Fruit fly (Drosophila melanogaster) whole organism, embryonic: Measurements from ENCODE around the gene Pax.

Source experiments
- BtbVII ChIP-seq: fragments of 200-800 bp; sonication (Bioruptor generic); optimal IDR thresholded peaks from 3 replicates; lab custom pipeline; 2017; ENCODE audit warnings: missing biosample characterization, mild to moderate bottlenecking, missing genetic modification characterization
- Bteb2 ChIP-seq: fragments of 200-800 bp; sonication (Bioruptor generic); optimal IDR thresholded peaks from 2 replicates; lab custom pipeline; 2016; ENCODE audit warnings: missing biosample characterization, missing genetic modification characterization
- CG10979 ChIP-seq: fragments of 200-800 bp; sonication (Bioruptor generic); optimal IDR thresholded peaks from 2 replicates; lab custom pipeline; 2018; ENCODE audit warnings: missing biosample characterization, mild to moderate bottlenecking, missing genetic modification characterization, moderate library complexity
- CG11247 ChIP-seq: fragments of 200-800 bp; sonication (Bioruptor generic); IDR thresholded peaks from 2 replicates; pipeline ENCODE4 v1.3.6; 2022; ENCODE audit warnings: missing biosample characterization, missing genetic modification characterization
- CG12299 ChIP-seq: fragments of 200-800 bp; sonication (Bioruptor generic); optimal IDR thresholded peaks from 2 replicates; lab custom pipeline; 2018; ENCODE audit warnings: missing biosample characterization, mild to moderate bottlenecking, missing genetic modification characterization
- CG14050 ChIP-seq: fragments of 200-800 bp; sonication (Bioruptor generic); IDR thresholded peaks from 3 replicates; pipeline ENCODE4 v1.3.6; 2022; ENCODE audit warnings: missing biosample characterization, missing genetic modification characterization
- CG16779 ChIP-seq: fragments of 200-800 bp; sonication (Bioruptor generic); IDR thresholded peaks from 2 replicates; pipeline ENCODE4 v1.3.6; 2022; ENCODE audit warnings: missing biosample characterization, missing genetic modification characterization
- CG18619 ChIP-seq: fragments of 200-800 bp; sonication (Bioruptor generic); optimal IDR thresholded peaks from 3 replicates; lab custom pipeline; 2017; ENCODE audit warnings: missing biosample characterization, mild to moderate bottlenecking, missing genetic modification characterization
- CG2875 ChIP-seq: fragments of 200-800 bp; sonication (Bioruptor generic); optimal IDR thresholded peaks from 2 replicates; lab custom pipeline; 2017; ENCODE audit warnings: missing biosample characterization, mild to moderate bottlenecking, missing genetic modification characterization, missing genetic modification reagents
- CG3281 ChIP-seq: fragments of 200-800 bp; sonication (Bioruptor generic); optimal IDR thresholded peaks from 3 replicates; lab custom pipeline; 2017; ENCODE audit warnings: missing biosample characterization, mild to moderate bottlenecking, missing genetic modification characterization
- CG4328 ChIP-seq: fragments of 200-800 bp; sonication (Bioruptor generic); optimal IDR thresholded peaks from 3 replicates; lab custom pipeline; 2017; ENCODE audit warnings: missing biosample characterization, missing genetic modification reagents, missing genetic modification characterization
- CG4707 ChIP-seq: fragments of 200-800 bp; sonication (Bioruptor generic); optimal IDR thresholded peaks from 2 replicates; lab custom pipeline; 2018; ENCODE audit warnings: missing biosample characterization, mild to moderate bottlenecking, missing genetic modification characterization, moderate library complexity
- CG5953 ChIP-seq: fragments of 200-800 bp; sonication (Bioruptor generic); IDR thresholded peaks from 2 replicates; pipeline ENCODE4 v1.3.6; 2022; ENCODE audit warnings: missing biosample characterization, missing genetic modification characterization
- CG6689 ChIP-seq: fragments of 200-800 bp; sonication (Bioruptor generic); IDR thresholded peaks from 2 replicates; pipeline ENCODE4 v1.3.6; 2022; ENCODE audit warnings: missing biosample characterization, missing genetic modification characterization
- CG8388 ChIP-seq: fragments of 200-800 bp; sonication (Bioruptor generic); optimal IDR thresholded peaks from 2 replicates; lab custom pipeline; 2019; ENCODE audit warnings: missing biosample characterization, mild to moderate bottlenecking, missing genetic modification characterization, moderate library complexity
- CG9727 ChIP-seq: fragments of 200-800 bp; sonication (Bioruptor generic); optimal IDR thresholded peaks from 3 replicates; lab custom pipeline; 2017; ENCODE audit warnings: missing biosample characterization, mild to moderate bottlenecking, missing genetic modification characterization
- Doc2 ChIP-seq: fragments of 200-800 bp; sonication (Bioruptor generic); IDR thresholded peaks from 2 replicates; pipeline ENCODE4 v1.3.6; 2022; ENCODE audit warnings: missing biosample characterization, missing genetic modification characterization
- Dp ChIP-seq: fragments of 200-800 bp; sonication (Bioruptor generic); optimal IDR thresholded peaks from 2 replicates; lab custom pipeline; 2018; ENCODE audit warnings: missing biosample characterization, mild to moderate bottlenecking, missing genetic modification characterization, moderate library complexity
- E2f2 ChIP-seq: fragments of 200-800 bp; sonication (Bioruptor generic); IDR thresholded peaks from 2 replicates; pipeline ENCODE4 v1.3.6; 2022; ENCODE audit warnings: missing biosample characterization, missing genetic modification characterization
- Fer3 ChIP-seq: fragments of 200-800 bp; sonication (Bioruptor generic); optimal IDR thresholded peaks from 2 replicates; lab custom pipeline; 2018; ENCODE audit warnings: missing biosample characterization, mild to moderate bottlenecking, missing genetic modification characterization, moderate library complexity
- H15 ChIP-seq: fragments of 200-800 bp; sonication (Bioruptor generic); IDR thresholded peaks from 3 replicates; pipeline ENCODE4 v1.3.6; 2022; ENCODE audit warnings: missing biosample characterization, missing genetic modification characterization
- HmgD ChIP-seq: fragments of 200-800 bp; sonication (Bioruptor generic); optimal IDR thresholded peaks from 3 replicates; lab custom pipeline; 2016; ENCODE audit warnings: missing biosample characterization, missing genetic modification characterization
- Hr3 ChIP-seq: fragments of 200-800 bp; sonication (Bioruptor generic); optimal IDR thresholded peaks from 3 replicates; lab custom pipeline; 2016; ENCODE audit warnings: missing biosample characterization, missing genetic modification characterization
- MTF-1 ChIP-seq: fragments of 200-800 bp; sonication (Bioruptor generic); optimal IDR thresholded peaks from 2 replicates; lab custom pipeline; 2018; ENCODE audit warnings: missing biosample characterization, mild to moderate bottlenecking, missing genetic modification characterization, borderline replicate concordance
- NC2α ChIP-seq: fragments of 200-800 bp; sonication (Bioruptor generic); optimal IDR thresholded peaks from 2 replicates; lab custom pipeline; 2016; ENCODE audit warnings: missing biosample characterization, missing genetic modification characterization
- Nf-YA ChIP-seq: fragments of 200-800 bp; sonication (Bioruptor generic); IDR thresholded peaks from 2 replicates; pipeline ENCODE4 v1.3.6; 2022; ENCODE audit warnings: missing biosample characterization, missing genetic modification characterization
- NfI ChIP-seq: fragments of 200-800 bp; sonication (Bioruptor generic); optimal IDR thresholded peaks from 3 replicates; lab custom pipeline; 2018; ENCODE audit warnings: missing biosample characterization, mild to moderate bottlenecking, missing genetic modification characterization, moderate library complexity
- Optix ChIP-seq: fragments of 200-800 bp; sonication (Bioruptor generic); IDR thresholded peaks from 3 replicates; pipeline ENCODE4 v1.3.6; 2022; ENCODE audit warnings: missing biosample characterization, missing genetic modification characterization
- PHDP ChIP-seq: fragments of 200-800 bp; sonication (Bioruptor generic); optimal IDR thresholded peaks from 3 replicates; lab custom pipeline; 2018; ENCODE audit warnings: missing biosample characterization, mild to moderate bottlenecking, missing genetic modification characterization, moderate library complexity
- Scr ChIP-seq: fragments of 200-800 bp; sonication (Bioruptor generic); IDR thresholded peaks from 2 replicates; pipeline ENCODE4 v1.3.6; 2022; ENCODE audit warnings: missing biosample characterization, missing genetic modification characterization; ENCODE audit not compliant: partially characterized antibody
- Sox102F ChIP-seq: fragments of 200-800 bp; sonication (Bioruptor generic); optimal IDR thresholded peaks from 2 replicates; lab custom pipeline; 2018; ENCODE audit warnings: missing biosample characterization, mild to moderate bottlenecking, missing genetic modification characterization, moderate library complexity
- Spps ChIP-seq: fragments of 200-800 bp; sonication (Bioruptor generic); optimal IDR thresholded peaks from 2 replicates; lab custom pipeline; 2018; ENCODE audit warnings: missing biosample characterization, mild to moderate bottlenecking, missing genetic modification characterization
- Sry-β ChIP-seq: fragments of 200-800 bp; sonication (Bioruptor generic); optimal IDR thresholded peaks from 2 replicates; lab custom pipeline; 2018; ENCODE audit warnings: missing biosample characterization, mild to moderate bottlenecking, missing genetic modification characterization, moderate library complexity
- Sry-δ ChIP-seq: fragments of 200-800 bp; sonication (Bioruptor generic); optimal IDR thresholded peaks from 2 replicates; lab custom pipeline; 2016; ENCODE audit warnings: missing biosample characterization, missing genetic modification characterization
- Xrp1 ChIP-seq: fragments of 200-800 bp; sonication (Bioruptor generic); IDR thresholded peaks from 2 replicates; pipeline ENCODE4 v1.3.6; 2022; ENCODE audit warnings: missing biosample characterization, missing genetic modification characterization
- disco-r ChIP-seq: fragments of 200-800 bp; sonication (Bioruptor generic); optimal IDR thresholded peaks from 2 replicates; lab custom pipeline; 2016; ENCODE audit warnings: missing biosample characterization, missing genetic modification characterization
- dysf ChIP-seq: fragments of 200-800 bp; sonication (Bioruptor generic); IDR thresholded peaks from 3 replicates; pipeline ENCODE4 v1.3.6; 2022; ENCODE audit warnings: missing biosample characterization, missing genetic modification characterization
- fd102C ChIP-seq: fragments of 200-800 bp; sonication (Bioruptor generic); optimal IDR thresholded peaks from 2 replicates; lab custom pipeline; 2018; ENCODE audit warnings: missing biosample characterization, mild to moderate bottlenecking, missing genetic modification characterization, moderate library complexity
- gcm2 ChIP-seq: fragments of 200-800 bp; sonication (Bioruptor generic); optimal IDR thresholded peaks from 2 replicates; lab custom pipeline; 2016; ENCODE audit warnings: missing biosample characterization, missing genetic modification characterization
- gro ChIP-seq: fragments of 200-800 bp; sonication (Bioruptor generic); optimal IDR thresholded peaks from 2 replicates; lab custom pipeline; 2016; ENCODE audit warnings: missing biosample characterization, missing genetic modification characterization
- jing ChIP-seq: fragments of 200-800 bp; sonication (Bioruptor generic); optimal IDR thresholded peaks from 2 replicates; lab custom pipeline; 2018; ENCODE audit warnings: missing biosample characterization, mild to moderate bottlenecking, missing genetic modification characterization
- lilli ChIP-seq: fragments of 200-800 bp; sonication (Bioruptor generic); optimal IDR thresholded peaks from 3 replicates; lab custom pipeline; 2016; ENCODE audit warnings: missing biosample characterization, missing genetic modification characterization
- p53 ChIP-seq: fragments of 200-800 bp; sonication (Bioruptor generic); optimal IDR thresholded peaks from 2 replicates; lab custom pipeline; 2016; ENCODE audit warnings: missing biosample characterization, missing genetic modification characterization
- prd ChIP-seq, 3 experiments: fragments of >200 bp in 2 of 3; fragments of 200-800 bp in 1 of 3; sonication (Bioruptor generic) in 1 of 3; optimal IDR thresholded peaks in 2 of 3; IDR thresholded peaks in 1 of 3; 2 replicates in 2 of 3; 3 replicates in 1 of 3; pipeline versions ENCODE4 v1.3.6 to Lab custom; 2017 to 2022; ENCODE audit warnings: missing biosample characterization in 1 of 3, missing genetic modification characterization in 1 of 3
- pros ChIP-seq: fragments of 200-800 bp; sonication (Bioruptor generic); optimal IDR thresholded peaks from 3 replicates; lab custom pipeline; 2019; ENCODE audit warnings: missing biosample characterization, mild to moderate bottlenecking, missing genetic modification characterization, moderate library complexity
- repo ChIP-seq: fragments of 200-800 bp; sonication (Bioruptor generic); optimal IDR thresholded peaks from 2 replicates; lab custom pipeline; 2016; ENCODE audit warnings: missing biosample characterization, missing genetic modification characterization
- sd ChIP-seq: fragments of 200-800 bp; sonication (Bioruptor generic); optimal IDR thresholded peaks from 3 replicates; lab custom pipeline; 2018; ENCODE audit warnings: missing biosample characterization, mild to moderate bottlenecking, missing genetic modification characterization, moderate library complexity
- so ChIP-seq: fragments of 200-800 bp; sonication (Bioruptor generic); IDR thresholded peaks from 3 replicates; pipeline ENCODE4 v1.3.6; 2022; ENCODE audit warnings: missing biosample characterization, missing genetic modification characterization
- sqz ChIP-seq: fragments of 200-800 bp; sonication (Bioruptor generic); optimal IDR thresholded peaks from 3 replicates; lab custom pipeline; 2018; ENCODE audit warnings: missing biosample characterization, mild to moderate bottlenecking, missing genetic modification characterization

Pax gene

DNA sequence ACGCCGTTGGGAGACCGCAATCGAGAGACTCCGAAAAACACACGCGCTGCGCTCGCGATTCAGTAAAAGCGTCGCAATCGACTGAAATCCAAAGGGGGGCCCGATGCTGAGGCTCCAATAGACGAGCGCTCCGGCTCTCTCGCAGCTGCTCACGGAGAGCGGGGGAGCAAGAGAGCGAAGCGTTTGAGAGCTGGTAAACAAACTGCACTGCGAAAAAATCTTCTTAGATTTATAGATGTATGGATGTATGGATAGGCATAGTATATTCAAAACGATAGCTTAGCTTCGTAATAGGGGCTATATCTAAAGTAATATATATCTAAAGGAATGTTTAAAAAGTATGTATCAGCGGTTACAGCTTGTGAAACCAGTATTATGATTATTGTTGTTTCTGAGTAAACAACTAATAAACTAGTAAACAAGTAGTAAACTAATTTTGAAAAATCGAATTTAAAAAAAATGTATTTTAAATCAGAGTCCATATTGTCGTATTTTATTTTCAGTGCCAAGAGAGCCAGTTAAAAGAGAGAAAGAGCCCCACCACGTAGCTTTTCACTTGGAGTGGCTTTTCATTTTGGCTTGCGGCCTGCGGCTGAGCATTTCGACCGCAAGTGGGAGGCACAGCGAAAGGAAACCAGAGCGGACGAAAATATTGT, 2.8 kb downstream of the Pax start, which contains the start of the genes Alp12 and CG13085 (continued):
- peak; percentile 98 for TF ChIP-seq NfI (GFP tag; lab: Kevin White, UChicago)
- peak; percentile 92 for TF ChIP-seq CG11247 (GFP tag; lab: Robert Waterston, UW)
- peak; percentile 84 for TF ChIP-seq NC2α (GFP tag; lab: Kevin White, UChicago)
- peak; percentile 98 for TF ChIP-seq so (GFP tag; lab: Robert Waterston, UW)
- TF ChIP-seq Xrp1: peak; percentile 97
- peak; percentile 94 for TF ChIP-seq jing
- peak; percentile 92 for TF ChIP-seq H15
- TF ChIP-seq p53: peak; percentile 86
- peak; percentile 99 for TF ChIP-seq BtbVII (GFP tag; lab: Kevin White, UChicago)
- peak; percentile 85 for TF ChIP-seq repo (GFP tag; lab: Kevin White, UChicago)
- TF ChIP-seq CG16779 (GFP tag; lab: Robert Waterston, UW): peak; percentile 51; the same call in 1 of the 2 replicates
- TF ChIP-seq CG10979: peak; percentile 98
- peak; percentile 73; the same call in 2 of the 3 replicates for TF ChIP-seq Optix (GFP tag; lab: Robert Waterston, UW)
- peak; percentile 82 for TF ChIP-seq pros
- no peak for TF ChIP-seq prd (optimal IDR thresholded peaks at IDR 0.05; lab: Kevin White, UChicago)
- TF ChIP-seq prd (GFP tag; IDR thresholded peaks at IDR 0.05; lab: Robert Waterston, UW): peak; percentile 97
- TF ChIP-seq HmgD (GFP tag; lab: Kevin White, UChicago): peak; percentile 61
- TF ChIP-seq Scr (GFP tag; lab: Robert Waterston, UW): no peak
- TF ChIP-seq MTF-1 (GFP tag; lab: Kevin White, UChicago): peak; percentile 83
- peak; percentile 98 for TF ChIP-seq Hr3
- peak; percentile 58 for TF ChIP-seq Sry-δ (GFP tag; lab: Kevin White, UChicago)
- TF ChIP-seq CG4328 (GFP tag; lab: Kevin White, UChicago): peak; percentile 99
- peak; percentile 82 for TF ChIP-seq Doc2
- peak; percentile 98 for TF ChIP-seq CG2875 (GFP tag; lab: Kevin White, UChicago)
- peak; percentile 98 for TF ChIP-seq sqz
- peak; percentile 92 for TF ChIP-seq CG4707
- TF ChIP-seq fd102C (GFP tag; lab: Kevin White, UChicago): peak; percentile 23
- peak; percentile 99 for TF ChIP-seq CG18619 (GFP tag; lab: Kevin White, UChicago)
- TF ChIP-seq Dp (GFP tag; lab: Kevin White, UChicago): peak; percentile 31
- peak; percentile 85 for TF ChIP-seq E2f2
- peak; percentile 93 for TF ChIP-seq Spps (tag; lab: Kevin White, UChicago)
- TF ChIP-seq gcm2 (GFP tag; lab: Kevin White, UChicago): peak; percentile 88
- TF ChIP-seq PHDP (tag; lab: Kevin White, UChicago): peak; percentile 98
- peak; percentile 96 for TF ChIP-seq Bteb2 (GFP tag; lab: Kevin White, UChicago)
- TF ChIP-seq Sry-β (GFP tag; lab: Kevin White, UChicago): peak; percentile 67
- peak; percentile 92 for TF ChIP-seq disco-r (GFP tag; lab: Kevin White, UChicago)
- TF ChIP-seq CG12299 (tag; lab: Kevin White, UChicago): peak; percentile 98
- TF ChIP-seq CG5953 (GFP tag; lab: Robert Waterston, UW): peak; percentile 88
- TF ChIP-seq sd (tag; lab: Kevin White, UChicago): peak; percentile 93
- peak; percentile 92 for TF ChIP-seq gro (GFP tag; lab: Kevin White, UChicago)
- TF ChIP-seq Fer3: peak; percentile 97
- peak; percentile 98 for TF ChIP-seq dysf
- TF ChIP-seq CG8388: peak; percentile 97
- TF ChIP-seq Sox102F (GFP tag; lab: Kevin White, UChicago): peak; percentile 97
- peak; percentile 98 for TF ChIP-seq CG6689 (GFP tag; lab: Robert Waterston, UW)
- TF ChIP-seq CG3281 (GFP tag; lab: Kevin White, UChicago): peak; percentile 99
- TF ChIP-seq CG9727 (GFP tag; lab: Kevin White, UChicago): peak; percentile 98
- TF ChIP-seq Nf-YA (GFP tag; lab: Robert Waterston, UW): peak; percentile 88
- peak; percentile 95 for TF ChIP-seq CG14050 (GFP tag; lab: Robert Waterston, UW)
- TF ChIP-seq lilli (GFP tag; lab: Kevin White, UChicago): peak; percentile 97
